Worm (Caenorhabditis elegans) whole organism, L4 larva: ENCODE measurements around the gene gex-2.

ENCODE experiments used
- T26A8.4 ChIP-seq: fragments of 200-800 bp; sonication (Bioruptor generic); IDR thresholded peaks from 2 replicates; pipeline ENCODE4 v1.3.6; 2022; ENCODE audit warnings: missing genetic modification characterization, missing compliant biosample characterization
- dpl-1 ChIP-seq: fragments of 150-350 bp; optimal IDR thresholded peaks from 2 replicates; lab custom pipeline; 2014; ENCODE audit warnings: missing biosample characterization, missing genetic modification reagents, missing genetic modification characterization
- hlh-11 ChIP-seq: fragments of 200-800 bp; sonication (Bioruptor generic); optimal IDR thresholded peaks from 2 replicates; lab custom pipeline; 2018; ENCODE audit warnings: mild to moderate bottlenecking, missing genetic modification characterization, missing compliant biosample characterization
- lin-15B ChIP-seq: fragments of 150-350 bp; sonication (generic microtip); optimal IDR thresholded peaks from 3 replicates; lab custom pipeline; 2014; ENCODE audit warnings: missing biosample characterization, missing genetic modification characterization
- lir-3 ChIP-seq: sonication (generic microtip); optimal IDR thresholded peaks from 2 replicates; lab custom pipeline; 2016; ENCODE audit warnings: mild to moderate bottlenecking, missing genetic modification characterization, missing compliant biosample characterization
- lsy-2 ChIP-seq, 2 experiments: fragments of 150-350 bp in 1 of 2; sonication (generic microtip) in 1 of 2; optimal IDR thresholded peaks; 2 replicates each; lab custom pipeline; 2014 to 2017; ENCODE audit warnings: missing biosample characterization in 2 of 2, missing genetic modification characterization in 2 of 2
- mep-1 ChIP-seq: fragments of 150-350 bp; sonication (generic microtip); optimal IDR thresholded peaks from 3 replicates; lab custom pipeline; 2014; ENCODE audit warnings: missing biosample characterization, missing genetic modification characterization
- nhr-76 ChIP-seq: fragments of 150-350 bp; optimal IDR thresholded peaks from 2 replicates; lab custom pipeline; 2014; ENCODE audit warnings: missing biosample characterization, missing genetic modification characterization
- skn-1 ChIP-seq: fragments of 150-350 bp; optimal IDR thresholded peaks from 2 replicates; lab custom pipeline; 2014; ENCODE audit warnings: missing biosample characterization, missing genetic modification characterization
- tra-1 ChIP-seq: fragments of 200-800 bp; sonication (Bioruptor generic); IDR thresholded peaks from 2 replicates; pipeline ENCODE4 v1.3.6; 2022; ENCODE audit warnings: missing genetic modification reagents, missing genetic modification characterization, missing compliant biosample characterization
- unc-62 ChIP-seq, 3 experiments: fragments of 150-350 bp in 1 of 3; sonication (generic microtip); optimal IDR thresholded peaks in 2 of 3; peaks in 1 of 3; 1 replicate in 1 of 3; 2 replicates in 2 of 3; lab custom pipeline; 2014 to 2017; ENCODE audit warnings: missing biosample characterization in 3 of 3, missing genetic modification characterization in 3 of 3, missing genetic modification reagents in 3 of 3, missing genotype in 1 of 3
- ztf-11 ChIP-seq: fragments of 150-350 bp; optimal IDR thresholded peaks from 2 replicates; lab custom pipeline; 2014; ENCODE audit warnings: missing biosample characterization, missing genetic modification characterization

ce11 chrIV:570799-571300, 1.7 kb upstream of the gex-2 start, which contains the start of gene F56A11.5:
- TF ChIP-seq unc-62 (GFP tag; optimal IDR thresholded peaks at IDR 0.05 in 1 of 2; lab: Kevin White, UChicago), result no peak
- TF ChIP-seq unc-62 (tag; optimal IDR thresholded peaks at IDR 0.05; lab: Kevin White, UChicago), result no peak
- TF ChIP-seq lir-3 (tag; lab: Kevin White, UChicago), result no peak
- no peak for TF ChIP-seq T26A8.4 (GFP tag; lab: Robert Waterston, UW)
- TF ChIP-seq nhr-76 (tag; lab: Kevin White, UChicago), result no peak
- TF ChIP-seq dpl-1, result no peak
- no peak for TF ChIP-seq hlh-11
- TF ChIP-seq tra-1 (GFP tag; lab: Robert Waterston, UW), result no peak
- no peak for TF ChIP-seq lin-15B (tag; lab: Kevin White, UChicago)
- TF ChIP-seq mep-1, result no peak
- TF ChIP-seq lsy-2 (tag; optimal IDR thresholded peaks at IDR 0.05; lab: Kevin White, UChicago), result no peak
- TF ChIP-seq skn-1 (tag; lab: Kevin White, UChicago), result no peak
- TF ChIP-seq ztf-11 (tag; lab: Kevin White, UChicago), result no peak
